Fruit fly (Drosophila melanogaster) whole organism, embryonic: Measurements from ENCODE around the gene Arl8.

ENCODE experiments used
- ATbp ChIP-seq: fragments of 200-800 bp; sonication (Bioruptor generic); optimal IDR thresholded peaks from 2 replicates; lab custom pipeline; 2017; ENCODE audit warnings: missing biosample characterization, mild to moderate bottlenecking, missing genetic modification characterization, missing genetic modification reagents
- Adf1 ChIP-seq: fragments of 200-800 bp; sonication (Bioruptor generic); IDR thresholded peaks from 2 replicates; pipeline ENCODE4 v1.3.6; 2022; ENCODE audit warnings: missing biosample characterization, missing genetic modification characterization
- C15 ChIP-seq: fragments of 200-800 bp; sonication (Bioruptor generic); IDR thresholded peaks from 3 replicates; pipeline ENCODE4 v1.3.6; 2022; ENCODE audit warnings: missing biosample characterization, missing genetic modification characterization
- CG10366 ChIP-seq: fragments of 200-800 bp; sonication (Bioruptor generic); IDR thresholded peaks from 2 replicates; pipeline ENCODE4 v1.3.6; 2022; ENCODE audit warnings: missing biosample characterization, missing genetic modification characterization
- CG11504 ChIP-seq: fragments of 200-800 bp; sonication (Bioruptor generic); optimal IDR thresholded peaks from 3 replicates; lab custom pipeline; 2019; ENCODE audit warnings: missing biosample characterization, mild to moderate bottlenecking, missing genetic modification characterization, moderate library complexity
- CG1233 ChIP-seq: fragments of 200-800 bp; sonication (Bioruptor generic); optimal IDR thresholded peaks from 4 replicates; lab custom pipeline; 2018; ENCODE audit warnings: missing biosample characterization, mild to moderate bottlenecking, missing genetic modification characterization
- CG1647 ChIP-seq: fragments of 200-800 bp; sonication (Bioruptor generic); optimal IDR thresholded peaks from 3 replicates; lab custom pipeline; 2016; ENCODE audit warnings: missing biosample characterization, missing genetic modification characterization
- CG17829 ChIP-seq: fragments of 200-800 bp; optimal IDR thresholded peaks from 2 replicates; lab custom pipeline; 2019; ENCODE audit warnings: missing biosample characterization, mild to moderate bottlenecking, missing genetic modification characterization, moderate library complexity
- CG17912 ChIP-seq: fragments of 200-800 bp; sonication (Bioruptor generic); optimal IDR thresholded peaks from 2 replicates; lab custom pipeline; 2018; ENCODE audit warnings: missing biosample characterization, mild to moderate bottlenecking, missing genetic modification characterization
- CG18262 ChIP-seq: fragments of 200-800 bp; optimal IDR thresholded peaks from 3 replicates; lab custom pipeline; 2019; ENCODE audit warnings: missing biosample characterization, mild to moderate bottlenecking, missing genetic modification characterization, moderate library complexity
- CG2116 ChIP-seq: fragments of 200-800 bp; sonication (Bioruptor generic); optimal IDR thresholded peaks from 3 replicates; lab custom pipeline; 2018; ENCODE audit warnings: missing biosample characterization, mild to moderate bottlenecking, missing genetic modification characterization
- CG2120 ChIP-seq: fragments of 200-800 bp; sonication (Bioruptor generic); optimal IDR thresholded peaks from 3 replicates; lab custom pipeline; 2016; ENCODE audit warnings: missing biosample characterization, missing genetic modification characterization
- CG5245 ChIP-seq: fragments of 200-800 bp; sonication (Bioruptor generic); optimal IDR thresholded peaks from 3 replicates; lab custom pipeline; 2016; ENCODE audit warnings: missing biosample characterization, missing genetic modification characterization
- CG7839 ChIP-seq: fragments of 200-800 bp; sonication (Bioruptor generic); optimal IDR thresholded peaks from 3 replicates; lab custom pipeline; 2018; ENCODE audit warnings: missing biosample characterization, mild to moderate bottlenecking, missing genetic modification characterization, moderate library complexity
- CG8281 ChIP-seq: fragments of 200-800 bp; sonication (Bioruptor generic); optimal IDR thresholded peaks from 2 replicates; lab custom pipeline; 2018; ENCODE audit warnings: missing biosample characterization, mild to moderate bottlenecking, missing genetic modification characterization, moderate library complexity
- CG9437 ChIP-seq: fragments of 200-800 bp; sonication (Bioruptor generic); optimal IDR thresholded peaks from 2 replicates; lab custom pipeline; 2018; ENCODE audit warnings: missing biosample characterization, mild to moderate bottlenecking, missing genetic modification characterization
- CG9609 ChIP-seq: fragments of 200-800 bp; sonication (Bioruptor generic); optimal IDR thresholded peaks from 3 replicates; lab custom pipeline; 2016; ENCODE audit warnings: missing biosample characterization, missing genetic modification characterization
- D ChIP-seq, 2 experiments: fragments of 200-800 bp in 1 of 2; fragments of >200 bp in 1 of 2; sonication (Bioruptor generic) in 1 of 2; optimal IDR thresholded peaks; 2 replicates in 1 of 2; 3 replicates in 1 of 2; lab custom pipeline; 2017; ENCODE audit warnings: mild to moderate bottlenecking in 1 of 2, missing biosample characterization in 1 of 2, missing genetic modification characterization in 1 of 2, missing genetic modification reagents in 1 of 2
- Kr ChIP-seq: fragments of 200-800 bp; sonication (Bioruptor generic); optimal IDR thresholded peaks from 2 replicates; lab custom pipeline; 2017; ENCODE audit warnings: missing biosample characterization, mild to moderate bottlenecking, missing genetic modification characterization
- Lpt ChIP-seq: fragments of >200 bp; optimal IDR thresholded peaks from 2 replicates; lab custom pipeline; 2018; ENCODE audit warnings: missing biosample characterization, missing genetic modification characterization
- MTF-1 ChIP-seq: fragments of 200-800 bp; sonication (Bioruptor generic); optimal IDR thresholded peaks from 2 replicates; lab custom pipeline; 2018; ENCODE audit warnings: missing biosample characterization, mild to moderate bottlenecking, missing genetic modification characterization, borderline replicate concordance
- Max ChIP-seq: fragments of 200-800 bp; sonication (Bioruptor generic); optimal IDR thresholded peaks from 2 replicates; lab custom pipeline; 2016; ENCODE audit warnings: missing biosample characterization, mild to moderate bottlenecking, missing genetic modification characterization
- NK7.1 ChIP-seq: fragments of 200-800 bp; sonication (Bioruptor generic); optimal IDR thresholded peaks from 3 replicates; lab custom pipeline; 2016; ENCODE audit warnings: missing biosample characterization, missing genetic modification characterization
- Optix ChIP-seq: fragments of 200-800 bp; sonication (Bioruptor generic); IDR thresholded peaks from 3 replicates; pipeline ENCODE4 v1.3.6; 2022; ENCODE audit warnings: missing biosample characterization, missing genetic modification characterization
- Tbp ChIP-seq: fragments of >200 bp; optimal IDR thresholded peaks from 2 replicates; lab custom pipeline; 2018; ENCODE audit warnings: missing biosample characterization, missing genetic modification characterization
- bsh ChIP-seq, 2 experiments: fragments of 200-800 bp; sonication (Bioruptor generic); optimal IDR thresholded peaks; 2 replicates each; lab custom pipeline; 2017 to 2018; ENCODE audit warnings: mild to moderate bottlenecking in 2 of 2, missing biosample characterization in 2 of 2, missing genetic modification characterization in 2 of 2, moderate library complexity in 1 of 2
- chinmo ChIP-seq: fragments of 200-800 bp; sonication (Bioruptor generic); IDR thresholded peaks from 4 replicates; pipeline ENCODE4 v1.3.6; 2022; ENCODE audit warnings: missing biosample characterization, missing genetic modification characterization; ENCODE audit not compliant: partially characterized antibody
- da ChIP-seq: fragments of 200-800 bp; sonication (Bioruptor generic); optimal IDR thresholded peaks from 2 replicates; lab custom pipeline; 2016; ENCODE audit warnings: missing biosample characterization, missing genetic modification characterization
- en ChIP-seq: fragments of 200-800 bp; sonication (Bioruptor generic); optimal IDR thresholded peaks from 2 replicates; lab custom pipeline; 2016; ENCODE audit warnings: missing biosample characterization, missing genetic modification characterization
- exex ChIP-seq: fragments of 200-800 bp; sonication (Bioruptor generic); optimal IDR thresholded peaks from 4 replicates; lab custom pipeline; 2018; ENCODE audit warnings: missing biosample characterization, mild to moderate bottlenecking, missing genetic modification characterization, moderate library complexity
- fd3F ChIP-seq: fragments of 200-800 bp; sonication (Bioruptor generic); optimal IDR thresholded peaks from 2 replicates; lab custom pipeline; 2018; ENCODE audit warnings: missing biosample characterization, mild to moderate bottlenecking, missing genetic modification characterization, moderate library complexity
- fd96Cb ChIP-seq: fragments of 200-800 bp; sonication (Bioruptor generic); optimal IDR thresholded peaks from 2 replicates; lab custom pipeline; 2018; ENCODE audit warnings: missing biosample characterization, mild to moderate bottlenecking, missing genetic modification characterization, moderate library complexity
- gem ChIP-seq: fragments of 200-800 bp; sonication (Bioruptor generic); optimal IDR thresholded peaks from 2 replicates; lab custom pipeline; 2019; ENCODE audit warnings: missing biosample characterization, mild to moderate bottlenecking, missing genetic modification characterization, moderate library complexity
- gt ChIP-seq: fragments of 200-800 bp; sonication (Bioruptor generic); IDR thresholded peaks from 2 replicates; pipeline ENCODE4 v1.3.6; 2022; ENCODE audit warnings: missing biosample characterization, missing genetic modification characterization
- jigr1 ChIP-seq: fragments of 200-800 bp; sonication (Bioruptor generic); IDR thresholded peaks from 3 replicates; pipeline ENCODE4 v1.3.6; 2022; ENCODE audit warnings: missing biosample characterization, missing genetic modification characterization
- kay ChIP-seq: fragments of 200-800 bp; sonication (Bioruptor generic); optimal IDR thresholded peaks from 2 replicates; lab custom pipeline; 2016; ENCODE audit warnings: missing biosample characterization, missing genetic modification characterization
- lola ChIP-seq, 3 experiments: fragments of >200 bp in 2 of 3; fragments of 200-800 bp in 1 of 3; sonication (Bioruptor generic) in 1 of 3; optimal IDR thresholded peaks; 2 replicates each; lab custom pipeline; 2017 to 2019; ENCODE audit warnings: missing biosample characterization in 3 of 3, missing genetic modification characterization in 3 of 3, mild to moderate bottlenecking in 1 of 3, moderate library complexity in 1 of 3
- mirr ChIP-seq: fragments of 200-800 bp; sonication (Bioruptor generic); optimal IDR thresholded peaks from 3 replicates; lab custom pipeline; 2018; ENCODE audit warnings: missing biosample characterization, mild to moderate bottlenecking, missing genetic modification characterization
- nom ChIP-seq: fragments of 200-800 bp; sonication (Bioruptor generic); optimal IDR thresholded peaks from 2 replicates; lab custom pipeline; 2017; ENCODE audit warnings: missing biosample characterization, missing genetic modification characterization, mild to moderate bottlenecking, moderate library complexity, missing genetic modification reagents
- onecut ChIP-seq: fragments of 200-800 bp; sonication (Bioruptor generic); IDR thresholded peaks from 2 replicates; pipeline ENCODE4 v1.3.6; 2022; ENCODE audit warnings: missing biosample characterization, missing genetic modification characterization
- phol ChIP-seq: fragments of 200-800 bp; sonication (Bioruptor generic); optimal IDR thresholded peaks from 3 replicates; lab custom pipeline; 2018; ENCODE audit warnings: missing biosample characterization, mild to moderate bottlenecking, missing genetic modification characterization, moderate library complexity
- pita ChIP-seq: fragments of 200-800 bp; sonication (Bioruptor generic); optimal IDR thresholded peaks from 2 replicates; lab custom pipeline; 2017; ENCODE audit warnings: missing biosample characterization, mild to moderate bottlenecking, missing genetic modification characterization
- salm ChIP-seq: fragments of 200-800 bp; sonication (Bioruptor generic); optimal IDR thresholded peaks from 2 replicates; lab custom pipeline; 2018; ENCODE audit warnings: missing biosample characterization, mild to moderate bottlenecking, missing genetic modification characterization
- slbo ChIP-seq: fragments of 200-800 bp; sonication (Bioruptor generic); IDR thresholded peaks from 2 replicates; pipeline ENCODE4 v1.3.6; 2022; ENCODE audit warnings: missing biosample characterization, missing genetic modification characterization
- sna ChIP-seq: fragments of 200-800 bp; sonication (Bioruptor generic); IDR thresholded peaks from 2 replicates; pipeline ENCODE4 v1.3.6; 2022; ENCODE audit warnings: missing biosample characterization, missing genetic modification characterization; ENCODE audit not compliant: partially characterized antibody
- tio ChIP-seq: fragments of 200-800 bp; sonication (Bioruptor generic); optimal IDR thresholded peaks from 2 replicates; lab custom pipeline; 2017; ENCODE audit warnings: missing biosample characterization, missing genetic modification characterization, inconsistent platforms
- unpg ChIP-seq: fragments of 200-800 bp; sonication (Bioruptor generic); optimal IDR thresholded peaks from 3 replicates; lab custom pipeline; 2018; ENCODE audit warnings: missing biosample characterization, mild to moderate bottlenecking, missing genetic modification characterization, moderate library complexity
- vfl ChIP-seq: fragments of 200-800 bp; sonication (Bioruptor generic); optimal IDR thresholded peaks from 2 replicates; lab custom pipeline; 2016; ENCODE audit warnings: missing biosample characterization, missing genetic modification characterization
- yki ChIP-seq: fragments of >200 bp; optimal IDR thresholded peaks from 3 replicates; lab custom pipeline; 2018

Gene Arl8

dm6 chr3R:8106909-8107841 lies 19.2 kb upstream of the Arl8 start (continued):
- TF ChIP-seq pita (GFP tag; lab: Kevin White, UChicago) (no peak), CG1233 (GFP tag; lab: Kevin White, UChicago) (no peak), D (optimal IDR thresholded peaks at IDR 0.05; lab: Kevin White, UChicago) (no peak), D (GFP tag; optimal IDR thresholded peaks at IDR 0.05; lab: Kevin White, UChicago) (no peak), C15 (no peak), jigr1 (no peak), Adf1 (no peak), Lpt (no peak), CG11504 (no peak), salm (tag; lab: Kevin White, UChicago) (no peak), Optix (GFP tag; lab: Robert Waterston, UW) (no peak), CG17829 (tag; lab: Kevin White, UChicago) (no peak), CG10366 (no peak), gt (GFP tag; lab: Robert Waterston, UW) (no peak), CG7839 (no peak), bsh (GFP tag; optimal IDR thresholded peaks at IDR 0.05; lab: Kevin White, UChicago) (no peak), kay (GFP tag; lab: Kevin White, UChicago) (no peak), lola (GFP tag; optimal IDR thresholded peaks at IDR 0.05; lab: Kevin White, UChicago) (no peak), chinmo (GFP tag; lab: Robert Waterston, UW) (no peak), CG9609 (GFP tag; lab: Kevin White, UChicago) (no peak), da (GFP tag; lab: Kevin White, UChicago) (no peak), vfl (GFP tag; lab: Kevin White, UChicago) (no peak), en (GFP tag; lab: Kevin White, UChicago) (no peak), yki (lab: Kevin White, UChicago) (no peak), CG8281 (tag; lab: Kevin White, UChicago) (no peak), NK7.1 (GFP tag; lab: Kevin White, UChicago) (no peak), MTF-1 (GFP tag; lab: Kevin White, UChicago) (no peak), ATbp (GFP tag; lab: Kevin White, UChicago) (peak; percentile 4), CG9437 (GFP tag; lab: Kevin White, UChicago) (no peak), onecut (GFP tag; lab: Robert Waterston, UW) (no peak), Max (GFP tag; lab: Kevin White, UChicago) (no peak), CG1647 (GFP tag; lab: Kevin White, UChicago) (no peak), slbo (GFP tag; lab: Robert Waterston, UW) (no peak), mirr (GFP tag; lab: Kevin White, UChicago) (no peak), fd96Cb (no peak), gem (tag; lab: Kevin White, UChicago) (peak; percentile 0), CG17912 (GFP tag; lab: Kevin White, UChicago) (no peak), nom (GFP tag; lab: Kevin White, UChicago) (peak; percentile 67), tio (GFP tag; lab: Kevin White, UChicago) (no peak), sna (no peak), exex (tag; lab: Kevin White, UChicago) (peak; percentile 70), unpg (GFP tag; lab: Kevin White, UChicago) (no peak), CG2116 (GFP tag; lab: Kevin White, UChicago) (peak; percentile 5), CG18262 (tag; lab: Kevin White, UChicago) (no peak), CG5245 (GFP tag; lab: Kevin White, UChicago) (no peak), Kr (no peak), Tbp (GFP tag; lab: Kevin White, UChicago) (no peak), CG2120 (GFP tag; lab: Kevin White, UChicago) (peak; percentile 27), fd3F (GFP tag; lab: Kevin White, UChicago) (no peak), phol (tag; lab: Kevin White, UChicago) (no peak)
